Worm (Caenorhabditis elegans): Measurements from ENCODE around the gene C43F9.4.

The C43F9.4 gene

DNA sequence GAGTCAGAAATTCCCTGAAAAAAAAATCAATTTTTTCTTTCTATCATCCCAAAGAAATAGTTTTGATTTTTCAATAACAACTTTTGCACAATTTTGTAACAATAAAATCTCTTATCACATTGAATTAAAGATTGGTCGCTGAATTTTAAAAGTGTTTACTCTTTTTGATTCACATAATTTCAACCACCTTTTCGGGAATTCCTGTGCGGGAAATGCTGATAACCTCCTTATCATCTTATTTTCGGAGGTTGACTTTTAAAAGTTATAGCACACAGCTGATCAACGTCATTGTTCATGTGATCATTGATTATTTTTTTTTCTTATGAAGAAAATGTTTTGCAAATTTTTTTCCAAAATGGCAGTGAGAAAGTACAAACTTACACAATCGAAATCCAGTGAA lies 45.6 kb downstream of the C43F9.4 start:
- no peak for TF ChIP-seq ceh-39 (tag; optimal IDR thresholded peaks at IDR 0.05)
- no peak for TF ChIP-seq lsy-2 (tag; optimal IDR thresholded peaks at IDR 0.05)
- no peak for TF ChIP-seq nhr-2 (tag; optimal IDR thresholded peaks at IDR 0.05)
- TF ChIP-seq ztf-11 (tag; optimal IDR thresholded peaks at IDR 0.05): no peak
- no peak for TF ChIP-seq elt-1 (tag; optimal IDR thresholded peaks at IDR 0.05; ENCODE audit: borderline replicate concordance, insufficient read depth)
- TF ChIP-seq ham-2 (GFP tag; optimal IDR thresholded peaks at IDR 0.05): no peak
- TF ChIP-seq nhr-28 (tag; optimal IDR thresholded peaks at IDR 0.05): no peak
- no peak for TF ChIP-seq flh-1 (GFP tag; optimal IDR thresholded peaks at IDR 0.05)
- TF ChIP-seq ceh-43 (GFP tag; optimal IDR thresholded peaks at IDR 0.05): no peak
- TF ChIP-seq ceh-83 (GFP tag; optimal IDR thresholded peaks at IDR 0.05): no peak

DNA sequence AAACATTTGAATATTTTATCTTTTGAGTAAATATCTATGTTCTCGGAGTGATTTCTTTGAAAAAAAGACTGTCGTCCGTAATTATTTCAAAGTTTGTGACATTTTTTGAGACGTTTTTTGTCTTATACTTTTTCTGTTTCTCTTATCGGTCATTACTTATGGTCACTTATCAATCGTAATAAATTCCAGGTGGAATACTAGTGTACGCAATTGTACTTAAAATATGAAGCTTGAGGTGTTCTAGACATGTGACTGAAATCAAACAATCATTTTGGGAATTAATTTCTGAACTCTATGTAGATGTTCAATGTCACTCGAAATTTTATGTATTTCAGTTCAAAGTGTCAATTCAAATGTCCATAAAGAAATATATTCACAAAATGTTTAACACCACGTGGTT lies 46.7 kb downstream of the C43F9.4 start:
- TF ChIP-seq blmp-1 (tag; optimal IDR thresholded peaks at IDR 0.05) (no peak), zip-8 (tag; optimal IDR thresholded peaks at IDR 0.05) (no peak), tbx-8 (GFP tag; optimal IDR thresholded peaks at IDR 0.05) (no peak)

DNA sequence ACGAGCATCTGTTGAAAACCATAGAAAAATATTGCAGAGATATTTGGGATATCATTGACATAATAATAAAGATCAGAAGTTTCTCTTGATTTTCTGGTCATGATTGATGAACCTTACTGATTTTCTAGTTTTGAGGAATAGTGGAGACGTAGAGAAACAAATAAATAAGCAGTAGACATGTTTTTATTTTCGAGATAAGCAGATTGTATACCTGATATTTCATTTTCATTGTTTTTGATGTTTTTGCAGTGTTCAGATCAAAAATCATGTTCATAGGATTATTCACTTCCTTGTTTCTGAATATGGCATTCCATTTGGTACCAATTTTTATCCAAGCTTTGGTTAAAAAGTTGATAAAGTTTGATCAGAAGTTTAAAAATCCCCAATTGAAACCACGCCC lies 50.4 kb downstream of the C43F9.4 start, which contains the start of gene T07G12.4:
Gene T07G12.4 (minus strand): TSS at position 101 of the 400 bp plus-strand sequence.
- TF ChIP-seq nhr-76 (tag; optimal IDR thresholded peaks at IDR 0.05) (no peak), ceh-83 (GFP tag; optimal IDR thresholded peaks at IDR 0.05) (no peak)
